Worm (Caenorhabditis elegans) whole organism, L4 larva: ENCODE results near the gene zmp-5.

Experiments
- D1046.2 ChIP-seq: fragments of 200-800 bp; sonication (Bioruptor generic); IDR thresholded peaks from 2 replicates; pipeline ENCODE4 v1.3.6; 2022; ENCODE audit warnings: missing genetic modification characterization, missing compliant biosample characterization
- F10B5.3 ChIP-seq: sonication (generic microtip); optimal IDR thresholded peaks from 2 replicates; lab custom pipeline; 2016; ENCODE audit warnings: mild to moderate bottlenecking, missing genetic modification characterization, missing compliant biosample characterization
- F26F4.8 ChIP-seq: fragments of 200-800 bp; sonication (Bioruptor generic); conservative IDR thresholded peaks from 2 replicates; pipeline ENCODE4 v1.3.6; 2022; ENCODE audit warnings: missing genetic modification characterization, missing compliant biosample characterization
- T20F7.1 ChIP-seq: fragments of 200-800 bp; sonication (Bioruptor generic); optimal IDR thresholded peaks from 2 replicates; lab custom pipeline; 2018; ENCODE audit warnings: mild to moderate bottlenecking, missing genetic modification characterization, missing compliant biosample characterization
- Y105C5A.15 ChIP-seq: fragments of 200-800 bp; sonication (Bioruptor generic); IDR thresholded peaks from 2 replicates; pipeline ENCODE4 v1.3.6; 2022; ENCODE audit warnings: missing genetic modification characterization, missing compliant biosample characterization
- Y48G9A.11 ChIP-seq: fragments of 200-800 bp; sonication (Bioruptor generic); IDR thresholded peaks from 2 replicates; pipeline ENCODE4 v1.3.6; 2022; ENCODE audit warnings: missing genetic modification reagents, missing genetic modification characterization, missing compliant biosample characterization
- ZK337.2 ChIP-seq: fragments of 200-800 bp; sonication (Bioruptor generic); IDR thresholded peaks from 2 replicates; pipeline ENCODE4 v1.3.6; 2022; ENCODE audit warnings: missing genetic modification reagents, missing genetic modification characterization, missing compliant biosample characterization
- aha-1 ChIP-seq: fragments of 150-350 bp; peaks from one replicate; lab custom pipeline; 2014; ENCODE audit warnings: missing biosample characterization, missing genetic modification characterization
- ceh-44 ChIP-seq: fragments of 200-800 bp; sonication (Bioruptor generic); IDR thresholded peaks from 2 replicates; pipeline ENCODE4 v1.3.6; 2022; ENCODE audit warnings: missing genetic modification reagents, missing genetic modification characterization, missing compliant biosample characterization
- ceh-82 ChIP-seq: sonication (generic microtip); optimal IDR thresholded peaks from 2 replicates; lab custom pipeline; 2017; ENCODE audit warnings: missing biosample characterization, missing genetic modification characterization
- ces-1 ChIP-seq: fragments of 150-350 bp; sonication (generic microtip); optimal IDR thresholded peaks from 4 replicates; lab custom pipeline; 2014; ENCODE audit warnings: missing biosample characterization, missing genetic modification reagents, missing genetic modification characterization
- ctbp-1 ChIP-seq: fragments of 200-800 bp; sonication (Bioruptor generic); IDR thresholded peaks from 2 replicates; pipeline ENCODE4 v1.3.6; 2022; ENCODE audit warnings: missing genetic modification reagents, missing genetic modification characterization, missing compliant biosample characterization
- daf-12 ChIP-seq: fragments of 150-350 bp; optimal IDR thresholded peaks from 2 replicates; lab custom pipeline; 2014; ENCODE audit warnings: missing biosample characterization, missing genetic modification reagents, missing genetic modification characterization
- dpl-1 ChIP-seq: fragments of 150-350 bp; optimal IDR thresholded peaks from 2 replicates; lab custom pipeline; 2014; ENCODE audit warnings: missing biosample characterization, missing genetic modification reagents, missing genetic modification characterization
- dve-1 ChIP-seq: sonication (generic microtip); optimal IDR thresholded peaks from 2 replicates; lab custom pipeline; 2017; ENCODE audit warnings: antibody characterized with exemption, mild to moderate bottlenecking, missing genetic modification characterization, missing compliant biosample characterization; ENCODE audit not compliant: insufficient read depth
- fkh-10 ChIP-seq: fragments of 150-350 bp; optimal IDR thresholded peaks from 2 replicates; lab custom pipeline; 2014; ENCODE audit warnings: missing biosample characterization, missing genetic modification reagents, missing genetic modification characterization
- fos-1 ChIP-seq: fragments of 150-350 bp; optimal IDR thresholded peaks from 2 replicates; lab custom pipeline; 2014; ENCODE audit warnings: missing biosample characterization, missing genetic modification characterization
- hif-1 ChIP-seq, 2 experiments: sonication (generic microtip); optimal IDR thresholded peaks; 2 replicates each; lab custom pipeline; 2016 to 2017; ENCODE audit warnings: missing compliant biosample characterization in 2 of 2, missing genetic modification characterization in 2 of 2, missing genetic modification reagents in 2 of 2, missing genotype in 2 of 2, mild to moderate bottlenecking in 1 of 2
- hlh-11 ChIP-seq: fragments of 200-800 bp; sonication (Bioruptor generic); optimal IDR thresholded peaks from 2 replicates; lab custom pipeline; 2018; ENCODE audit warnings: mild to moderate bottlenecking, missing genetic modification characterization, missing compliant biosample characterization
- lin-13 ChIP-seq: fragments of 150-350 bp; optimal IDR thresholded peaks from 2 replicates; lab custom pipeline; 2014; ENCODE audit warnings: missing biosample characterization, missing genetic modification reagents, missing genetic modification characterization
- lsy-2 ChIP-seq, 2 experiments: fragments of 150-350 bp in 1 of 2; sonication (generic microtip) in 1 of 2; optimal IDR thresholded peaks; 2 replicates each; lab custom pipeline; 2014 to 2017; ENCODE audit warnings: missing biosample characterization in 2 of 2, missing genetic modification characterization in 2 of 2
- mdt-29 ChIP-seq: fragments of 200-800 bp; sonication (Bioruptor generic); IDR thresholded peaks from 2 replicates; pipeline ENCODE4 v1.3.6; 2022; ENCODE audit warnings: missing genetic modification reagents, missing genetic modification characterization, missing compliant biosample characterization
- mxl-2 ChIP-seq: fragments of 200-800 bp; sonication (Bioruptor generic); conservative IDR thresholded peaks from 2 replicates; pipeline ENCODE4 v1.3.6; 2022; ENCODE audit warnings: missing genetic modification reagents, missing genetic modification characterization, missing compliant biosample characterization
- mxl-3 ChIP-seq: fragments of 200-800 bp; sonication (Bioruptor generic); optimal IDR thresholded peaks from 2 replicates; lab custom pipeline; 2018; ENCODE audit warnings: mild to moderate bottlenecking, missing genetic modification characterization, missing compliant biosample characterization
- nhr-10 ChIP-seq: fragments of 150-350 bp; optimal IDR thresholded peaks from 2 replicates; lab custom pipeline; 2014; ENCODE audit warnings: missing biosample characterization, missing genetic modification characterization
- nhr-237 ChIP-seq: sonication (generic microtip); optimal IDR thresholded peaks from 2 replicates; lab custom pipeline; 2017; ENCODE audit warnings: missing biosample characterization, missing genetic modification characterization
- nhr-25 ChIP-seq: sonication (generic microtip); optimal IDR thresholded peaks from 2 replicates; lab custom pipeline; 2017; ENCODE audit warnings: missing genetic modification characterization, mild to moderate bottlenecking, missing compliant biosample characterization, antibody characterized with exemption, moderate library complexity, borderline replicate concordance; ENCODE audit not compliant: insufficient read depth
- nhr-6 ChIP-seq: fragments of 150-350 bp; optimal IDR thresholded peaks from 2 replicates; lab custom pipeline; 2014; ENCODE audit warnings: missing biosample characterization, missing genetic modification characterization
- nhr-77 ChIP-seq: fragments of 150-350 bp; optimal IDR thresholded peaks from 2 replicates; lab custom pipeline; 2014; ENCODE audit warnings: missing biosample characterization, missing genetic modification characterization
- pha-4 ChIP-seq, 2 experiments: fragments of 150-350 bp in 1 of 2; fragments of 200-800 bp in 1 of 2; sonication (Bioruptor generic) in 1 of 2; IDR thresholded peaks in 1 of 2; optimal IDR thresholded peaks in 1 of 2; 2 replicates each; pipeline versions ENCODE4 v1.3.6 to Lab custom; 2014 to 2022; ENCODE audit warnings: missing genetic modification characterization in 2 of 2, missing genetic modification reagents in 2 of 2, missing biosample characterization in 1 of 2, missing compliant biosample characterization in 1 of 2
- rbr-2 ChIP-seq: sonication (generic microtip); optimal IDR thresholded peaks from 2 replicates; lab custom pipeline; 2016; ENCODE audit warnings: missing genotype, missing genetic modification characterization, missing compliant biosample characterization
- saeg-2 ChIP-seq: fragments of 200-800 bp; sonication (Bioruptor generic); IDR thresholded peaks from 2 replicates; pipeline ENCODE4 v1.3.6; 2022; ENCODE audit warnings: missing genetic modification reagents, missing genetic modification characterization, missing compliant biosample characterization
- set-16 ChIP-seq: fragments of 200-800 bp; sonication (Bioruptor generic); IDR thresholded peaks from 2 replicates; pipeline ENCODE4 v1.3.6; 2022; ENCODE audit warnings: missing genetic modification reagents, missing genetic modification characterization, missing compliant biosample characterization
- snpc-4 ChIP-seq: fragments of 150-350 bp; optimal IDR thresholded peaks from 2 replicates; lab custom pipeline; 2014; ENCODE audit warnings: missing biosample characterization, missing genetic modification characterization
- tag-97 ChIP-seq: fragments of 200-800 bp; sonication (Bioruptor generic); IDR thresholded peaks from 2 replicates; pipeline ENCODE4 v1.3.6; 2022; ENCODE audit warnings: missing genetic modification characterization, missing compliant biosample characterization
- unc-62 ChIP-seq, 3 experiments: fragments of 150-350 bp in 1 of 3; sonication (generic microtip); optimal IDR thresholded peaks in 2 of 3; peaks in 1 of 3; 1 replicate in 1 of 3; 2 replicates in 2 of 3; lab custom pipeline; 2014 to 2017; ENCODE audit warnings: missing biosample characterization in 3 of 3, missing genetic modification characterization in 3 of 3, missing genetic modification reagents in 3 of 3, missing genotype in 1 of 3
- ztf-11 ChIP-seq: fragments of 150-350 bp; optimal IDR thresholded peaks from 2 replicates; lab custom pipeline; 2014; ENCODE audit warnings: missing biosample characterization, missing genetic modification characterization

zmp-5 gene

DNA sequence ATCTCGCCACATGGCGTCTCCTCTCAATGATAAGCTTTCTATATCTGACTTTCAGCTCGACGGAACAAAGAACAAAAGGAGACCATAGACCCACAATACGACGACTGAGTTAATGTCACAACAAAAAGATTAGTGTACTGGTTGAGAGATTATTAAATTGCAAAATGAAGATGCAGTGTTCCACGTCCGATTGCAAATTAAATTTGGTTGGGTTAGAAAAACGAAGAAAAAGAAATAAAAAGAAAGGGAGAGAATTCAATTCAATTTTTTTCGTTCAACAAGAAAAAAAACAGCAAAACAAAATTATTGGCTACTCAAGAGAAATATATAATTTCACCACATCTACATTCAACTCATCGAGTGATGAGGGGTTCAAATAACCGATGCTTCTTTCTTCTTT lies 15.5 kb upstream of the zmp-5 start:
- TF ChIP-seq nhr-25 (tag; lab: Kevin White, UChicago): no peak
- TF ChIP-seq tag-97 (GFP tag; lab: Robert Waterston, UW): no peak
- TF ChIP-seq mdt-29 (GFP tag; lab: Robert Waterston, UW): no peak
- TF ChIP-seq F10B5.3 (tag; lab: Kevin White, UChicago): no peak
- TF ChIP-seq ceh-44 (GFP tag; lab: Robert Waterston, UW): no peak
- no peak for TF ChIP-seq lin-13 (GFP tag; lab: Kevin White, UChicago)
- TF ChIP-seq nhr-10 (tag; lab: Kevin White, UChicago): no peak
- TF ChIP-seq ces-1 (GFP tag; lab: Kevin White, UChicago): peak; percentile 87
- no peak for TF ChIP-seq mxl-2 (GFP tag; lab: Robert Waterston, UW)
- TF ChIP-seq rbr-2 (tag; lab: Kevin White, UChicago): no peak
- no peak for TF ChIP-seq F26F4.8 (GFP tag; lab: Robert Waterston, UW)
- no peak for TF ChIP-seq hif-1 (tag; optimal IDR thresholded peaks at IDR 0.05; lab: Kevin White, UChicago)
- TF ChIP-seq set-16: no peak
- TF ChIP-seq ceh-82 (tag; lab: Kevin White, UChicago): no peak
- peak; percentile 58; the same call in 1 of the 2 replicates for TF ChIP-seq ctbp-1
- no peak for TF ChIP-seq T20F7.1 (GFP tag; lab: Kevin White, UChicago)
- no peak for TF ChIP-seq aha-1 (tag; lab: Kevin White, UChicago)
- TF ChIP-seq ZK337.2 (GFP tag; lab: Robert Waterston, UW): no peak
- TF ChIP-seq mxl-3: no peak
- no peak for TF ChIP-seq fos-1 (tag; lab: Kevin White, UChicago)
- TF ChIP-seq hlh-11 (tag; lab: Kevin White, UChicago): no peak
- TF ChIP-seq D1046.2 (GFP tag; lab: Robert Waterston, UW): no peak
- no peak for TF ChIP-seq nhr-77
- no peak for TF ChIP-seq nhr-237
- peak in 1 of 2 experiments; percentile 17 for TF ChIP-seq lsy-2 (tag; optimal IDR thresholded peaks at IDR 0.05; lab: Kevin White, UChicago)
- TF ChIP-seq fkh-10 (GFP tag; lab: Kevin White, UChicago): peak; percentile 67
- no peak for TF ChIP-seq dpl-1 (GFP tag; lab: Kevin White, UChicago)
- no peak for TF ChIP-seq ztf-11 (tag; lab: Kevin White, UChicago)
- TF ChIP-seq unc-62 (GFP tag; optimal IDR thresholded peaks at IDR 0.05 in 1 of 2; lab: Kevin White, UChicago): peak in 1 of 2 experiments; percentile 68
- no peak for TF ChIP-seq unc-62 (tag; optimal IDR thresholded peaks at IDR 0.05; lab: Kevin White, UChicago)
- TF ChIP-seq dve-1 (tag; lab: Kevin White, UChicago): no peak
- no peak for TF ChIP-seq nhr-6 (tag; lab: Kevin White, UChicago)
- no peak for TF ChIP-seq pha-4 (GFP tag; IDR thresholded peaks at IDR 0.05; lab: Robert Waterston, UW)
- no peak for TF ChIP-seq pha-4 (tag; optimal IDR thresholded peaks at IDR 0.05; lab: Kevin White, UChicago)
- TF ChIP-seq Y48G9A.11 (GFP tag; lab: Robert Waterston, UW): no peak
- no peak for TF ChIP-seq Y105C5A.15
- TF ChIP-seq, all 104 proteins: peak for 5

DNA sequence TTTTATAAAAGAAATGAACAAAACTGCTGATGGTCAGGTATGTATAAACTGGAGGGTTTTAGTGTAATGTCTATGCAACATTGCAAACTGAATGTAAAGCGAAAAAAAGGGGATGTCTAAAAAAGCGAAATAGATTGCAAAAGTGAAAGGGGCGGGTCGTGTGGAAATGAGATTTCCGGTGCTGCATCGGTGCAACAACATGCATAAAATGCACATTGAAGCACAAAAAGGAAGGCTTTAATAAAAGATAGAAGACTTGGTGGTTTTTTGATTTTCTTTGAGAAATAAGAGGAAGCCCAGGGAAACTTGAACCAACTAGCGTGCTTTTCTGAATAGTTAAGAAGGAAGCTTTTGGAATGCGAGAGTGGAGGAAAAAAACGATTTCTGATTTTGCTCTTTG lies 14.3 kb upstream of the zmp-5 start:
- TF ChIP-seq F10B5.3 (tag; lab: Kevin White, UChicago) (no peak), saeg-2 (GFP tag; lab: Robert Waterston, UW) (no peak), snpc-4 (tag; lab: Kevin White, UChicago) (no peak), Y105C5A.15 (no peak), aha-1 (tag; lab: Kevin White, UChicago) (peak; percentile 86), dve-1 (tag; lab: Kevin White, UChicago) (no peak), ces-1 (GFP tag; lab: Kevin White, UChicago) (peak; percentile 23), daf-12 (tag; lab: Kevin White, UChicago) (no peak), fos-1 (tag; lab: Kevin White, UChicago) (no peak)
- TF ChIP-seq, all 104 proteins: peak for 2
